Fruit fly (Drosophila melanogaster): Measurements from ENCODE around the gene Dref.
A peak's percentile ranks its signal among the peaks of the same experiment; 100 is the strongest.

Dref gene

dm6 chr2L:9966983-9967737, at the start of gene Dref, which contains the start of gene RpL13 (continued):
- TF ChIP-seq tll (GFP tag; optimal IDR thresholded peaks at IDR 0.05): peak in 1 of 2 experiments; percentile 18
- TF ChIP-seq CG6272 (GFP tag; IDR thresholded peaks at IDR 0.05): peak; percentile 61
- TF ChIP-seq repo (GFP tag; optimal IDR thresholded peaks at IDR 0.05): peak; percentile 58
- TF ChIP-seq CG13287 (GFP tag; IDR thresholded peaks at IDR 0.05; ENCODE audit: partially characterized antibody): peak; percentile 85
- peak; percentile 53 for TF ChIP-seq CG17802 (tag; optimal IDR thresholded peaks at IDR 0.05)
- TF ChIP-seq CG2712 (tag; optimal IDR thresholded peaks at IDR 0.05): peak; percentile 85
- TF ChIP-seq otp (GFP tag; IDR thresholded peaks at IDR 0.05): peak; percentile 93
- peak; percentile 68 for TF ChIP-seq Sox102F (GFP tag; optimal IDR thresholded peaks at IDR 0.05)
- peak; percentile 86 for TF ChIP-seq CG17829 (tag; optimal IDR thresholded peaks at IDR 0.05)
- peak; percentile 86 for TF ChIP-seq CG2678 (tag; optimal IDR thresholded peaks at IDR 0.05)
- TF ChIP-seq Optix (GFP tag; IDR thresholded peaks at IDR 0.05): peak; percentile 65
- peak; percentile 83 for TF ChIP-seq zfh2 (GFP tag; optimal IDR thresholded peaks at IDR 0.05)
- peak; percentile 57 for TF ChIP-seq Sry-β (GFP tag; optimal IDR thresholded peaks at IDR 0.05)
- TF ChIP-seq Hr51 (GFP tag; optimal IDR thresholded peaks at IDR 0.05): peak; percentile 81 to 88
- peak; percentile 69 for TF ChIP-seq CG12942 (GFP tag; optimal IDR thresholded peaks at IDR 0.05)
- peak; percentile 80 for TF ChIP-seq CG18262 (tag; optimal IDR thresholded peaks at IDR 0.05)
- peak; percentile 60; the same call in 1 of the 2 replicates for TF ChIP-seq toy (GFP tag; IDR thresholded peaks at IDR 0.05)
- TF ChIP-seq CG11247 (GFP tag; IDR thresholded peaks at IDR 0.05): peak; percentile 75
- TF ChIP-seq onecut (GFP tag; IDR thresholded peaks at IDR 0.05): peak; percentile 93
- TF ChIP-seq gsb-n (tag; optimal IDR thresholded peaks at IDR 0.05): peak; percentile 88
- peak; percentile 51 for TF ChIP-seq CG8944 (GFP tag; optimal IDR thresholded peaks at IDR 0.05)
- TF ChIP-seq CG1602 (GFP tag; optimal IDR thresholded peaks at IDR 0.05): peak; percentile 36
- TF ChIP-seq CG10366 (GFP tag; IDR thresholded peaks at IDR 0.05): peak; percentile 68
- peak; percentile 72 for TF ChIP-seq CG9609 (GFP tag; optimal IDR thresholded peaks at IDR 0.05)
- peak; percentile 48; the same call in 1 of the 2 replicates for TF ChIP-seq H2.0 (GFP tag; IDR thresholded peaks at IDR 0.05)
- peak; percentile 67 to 85 for TF ChIP-seq chif (GFP tag; optimal IDR thresholded peaks at IDR 0.05)
- TF ChIP-seq CG3163 (GFP tag; optimal IDR thresholded peaks at IDR 0.05): peak; percentile 70
- TF ChIP-seq CG7372 (GFP tag; IDR thresholded peaks at IDR 0.05): peak; percentile 60
- peak; percentile 72 for TF ChIP-seq tgo (GFP tag; IDR thresholded peaks at IDR 0.05)
- no peak for TF ChIP-seq CG17568 (GFP tag; optimal IDR thresholded peaks at IDR 0.05)
- TF ChIP-seq Drgx (GFP tag; IDR thresholded peaks at IDR 0.05): peak; percentile 38; the same call in 1 of the 2 replicates
- TF ChIP-seq Hr3 (GFP tag; optimal IDR thresholded peaks at IDR 0.05): peak; percentile 55
- peak; percentile 67 for TF ChIP-seq zen (tag; optimal IDR thresholded peaks at IDR 0.05)
- TF ChIP-seq CG14965 (GFP tag; optimal IDR thresholded peaks at IDR 0.05; ENCODE audit: borderline replicate concordance): no peak
- TF ChIP-seq luna (GFP tag; optimal IDR thresholded peaks at IDR 0.05): peak; percentile 79
- TF ChIP-seq CG33557 (GFP tag; optimal IDR thresholded peaks at IDR 0.05): peak; percentile 89
- TF ChIP-seq TFAM (GFP tag; optimal IDR thresholded peaks at IDR 0.05): peak; percentile 41
- TF ChIP-seq HLH3B (GFP tag; IDR thresholded peaks at IDR 0.05): peak; percentile 52; the same call in 1 of the 2 replicates
- peak; percentile 51; the same call in 1 of the 3 replicates for TF ChIP-seq z (GFP tag; IDR thresholded peaks at IDR 0.05)
- peak; percentile 99 for TF ChIP-seq Med (GFP tag)
- TF ChIP-seq NfI (GFP tag; optimal IDR thresholded peaks at IDR 0.05): peak; percentile 94
- peak; percentile 81 for TF ChIP-seq NC2α (GFP tag; optimal IDR thresholded peaks at IDR 0.05)
- peak; percentile 72 for TF ChIP-seq CG16863 (GFP tag; optimal IDR thresholded peaks at IDR 0.05)
- peak; percentile 86 for TF ChIP-seq fu2 (GFP tag; optimal IDR thresholded peaks at IDR 0.05)
- no peak for TF ChIP-seq Gsc (GFP tag; IDR thresholded peaks at IDR 0.05)
- peak in 1 of 2 experiments; percentile 79 for TF ChIP-seq insv (GFP tag; optimal IDR thresholded peaks at IDR 0.05)
- TF ChIP-seq vnd (GFP tag; IDR thresholded peaks at IDR 0.05; ENCODE audit: partially characterized antibody): peak; percentile 81
- TF ChIP-seq zfh1 (GFP tag; IDR thresholded peaks at IDR 0.05): peak; percentile 86
- peak; percentile 47 for TF ChIP-seq Aef1 (GFP tag; IDR thresholded peaks at IDR 0.05)

Data from whole organism, embryonic.